Fruit fly (Drosophila melanogaster): ENCODE data around the gene CG13731.

CG13731 gene

DNA sequence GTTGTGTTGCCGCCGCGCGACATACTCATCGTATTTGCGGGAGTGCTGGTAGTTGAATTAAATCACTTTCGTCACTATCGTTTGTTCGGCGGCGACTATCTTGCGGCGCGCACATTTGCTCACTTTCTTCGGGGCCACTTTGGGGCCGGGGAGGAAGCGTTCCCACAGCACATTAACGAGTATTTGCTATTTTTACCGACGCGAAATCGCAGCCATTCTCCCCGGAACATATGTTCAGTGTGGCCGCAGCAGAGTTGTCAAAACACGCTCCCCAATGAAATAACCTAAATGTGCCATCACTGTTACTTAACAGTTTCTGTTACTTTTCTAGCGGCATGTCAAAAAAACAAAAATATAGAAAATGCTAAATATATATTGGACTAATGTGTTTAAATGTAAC lies 44.2 kb upstream of the CG13731 start, which contains the start of gene frc:
Gene frc, minus strand, starts transcription at position 244 of the 400 bp plus-strand sequence.
- TF ChIP-seq vvl (GFP tag; IDR thresholded peaks at IDR 0.05): peak; percentile 53
- no peak for TF ChIP-seq CG4854 (GFP tag; optimal IDR thresholded peaks at IDR 0.05)
- 0 out of 3 replicates have a peak, but pooled peaks have one; percentile 14 for TF ChIP-seq CG34224 (GFP tag; IDR thresholded peaks at IDR 0.05; ENCODE audit: partially characterized antibody)
- TF ChIP-seq cas (GFP tag; IDR thresholded peaks at IDR 0.05): no peak
- no peak for TF ChIP-seq CG18764 (GFP tag; optimal IDR thresholded peaks at IDR 0.05)
- TF ChIP-seq CG8478 (optimal IDR thresholded peaks at IDR 0.05): no peak
- TF ChIP-seq CG31224 (GFP tag; IDR thresholded peaks at IDR 0.05): no peak
- TF ChIP-seq Deaf1 (tag; optimal IDR thresholded peaks at IDR 0.05): peak; percentile 18
- TF ChIP-seq ap (GFP tag; IDR thresholded peaks at IDR 0.05): no peak
- TF ChIP-seq Sox100B (GFP tag; optimal IDR thresholded peaks at IDR 0.05): no peak
- no peak for TF ChIP-seq pan (optimal IDR thresholded peaks at IDR 0.05)
- no peak for TF ChIP-seq pan (GFP tag; optimal IDR thresholded peaks at IDR 0.05 in 1 of 2, IDR thresholded peaks at IDR 0.05 in 1 of 2)
- no peak for TF ChIP-seq CG16815 (GFP tag; optimal IDR thresholded peaks at IDR 0.05)
- 0 out of 2 replicates have a peak, but pooled peaks have one; percentile 6 for TF ChIP-seq CG13287 (GFP tag; IDR thresholded peaks at IDR 0.05; ENCODE audit: partially characterized antibody)
- no peak for TF ChIP-seq CG8281 (tag; optimal IDR thresholded peaks at IDR 0.05)
- TF ChIP-seq CG3995 (GFP tag; optimal IDR thresholded peaks at IDR 0.05): peak; percentile 80
- peak; percentile 89 for TF ChIP-seq CG12769 (tag; optimal IDR thresholded peaks at IDR 0.05)
- no peak for TF ChIP-seq row (GFP tag; IDR thresholded peaks at IDR 0.05)
- no peak for TF ChIP-seq CTCF (GFP tag; optimal IDR thresholded peaks at IDR 0.05)
- TF ChIP-seq gro (GFP tag; optimal IDR thresholded peaks at IDR 0.05): no peak
- TF ChIP-seq CG9932 (GFP tag; IDR thresholded peaks at IDR 0.05): no peak
- no peak for TF ChIP-seq CG15073 (GFP tag; optimal IDR thresholded peaks at IDR 0.05)
- TF ChIP-seq Nf-YB (GFP tag; optimal IDR thresholded peaks at IDR 0.05): no peak
- TF ChIP-seq en (GFP tag; optimal IDR thresholded peaks at IDR 0.05): no peak
- 0 out of 2 replicates have a peak, but pooled peaks have one; percentile 50 for TF ChIP-seq chm (GFP tag; IDR thresholded peaks at IDR 0.05)
- no peak for TF ChIP-seq CG14710 (tag; optimal IDR thresholded peaks at IDR 0.05)
- no peak for TF ChIP-seq CG17359 (tag; optimal IDR thresholded peaks at IDR 0.05)
- no peak for TF ChIP-seq CG1024 (GFP tag; IDR thresholded peaks at IDR 0.05)
- peak; percentile 54 for TF ChIP-seq CG9797 (GFP tag; optimal IDR thresholded peaks at IDR 0.05)
- TF ChIP-seq D (optimal IDR thresholded peaks at IDR 0.05): no peak
- TF ChIP-seq D (GFP tag; optimal IDR thresholded peaks at IDR 0.05): no peak
- no peak for TF ChIP-seq Xbp1 (GFP tag; optimal IDR thresholded peaks at IDR 0.05)
- TF ChIP-seq Oli (tag; optimal IDR thresholded peaks at IDR 0.05): no peak
- no peak for TF ChIP-seq CG7839 (tag; optimal IDR thresholded peaks at IDR 0.05)
- TF ChIP-seq lbe (GFP tag; optimal IDR thresholded peaks at IDR 0.05): no peak
- no peak for TF ChIP-seq gce (GFP tag; IDR thresholded peaks at IDR 0.05)
- TF ChIP-seq Lhr (GFP tag; optimal IDR thresholded peaks at IDR 0.05): no peak
- no peak for TF ChIP-seq gt (GFP tag; IDR thresholded peaks at IDR 0.05)
- TF ChIP-seq CG3281 (GFP tag; optimal IDR thresholded peaks at IDR 0.05): no peak
- no peak for TF ChIP-seq mld (GFP tag; IDR thresholded peaks at IDR 0.05; ENCODE audit: partially characterized antibody)
- TF ChIP-seq Med (GFP tag): peak; percentile 73
- no peak for TF ChIP-seq zen2 (GFP tag; IDR thresholded peaks at IDR 0.05; ENCODE audit: partially characterized antibody)
- TF ChIP-seq Opbp (GFP tag; IDR thresholded peaks at IDR 0.05; ENCODE audit: partially characterized antibody): 0 out of 3 replicates have a peak, but pooled peaks have one; percentile 42
- no peak for TF ChIP-seq CG9817 (tag; optimal IDR thresholded peaks at IDR 0.05)
- TF ChIP-seq CG1603 (tag; optimal IDR thresholded peaks at IDR 0.05): peak; percentile 5
- 0 out of 2 replicates have a peak, but pooled peaks have one; percentile 26 for TF ChIP-seq amos (GFP tag; IDR thresholded peaks at IDR 0.05; ENCODE audit: partially characterized antibody)
- TF ChIP-seq CG4328 (GFP tag; optimal IDR thresholded peaks at IDR 0.05): no peak
- TF ChIP-seq CG6791 (GFP tag; IDR thresholded peaks at IDR 0.05; ENCODE audit: partially characterized antibody): no peak
- 0 out of 2 replicates have a peak, but pooled peaks have one; percentile 14 for TF ChIP-seq ato (GFP tag; IDR thresholded peaks at IDR 0.05; ENCODE audit: partially characterized antibody)
- TF ChIP-seq ro (GFP tag; IDR thresholded peaks at IDR 0.05): no peak
- TF ChIP-seq HLHmδ (GFP tag; optimal IDR thresholded peaks at IDR 0.05): peak; percentile 45
- no peak for TF ChIP-seq NC2β (GFP tag; optimal IDR thresholded peaks at IDR 0.05)
